Fruit fly (Drosophila melanogaster) whole organism, embryonic: ENCODE data around the gene ebd1.

Experiments
- Adf1 ChIP-seq: fragments of 200-800 bp; sonication (Bioruptor generic); IDR thresholded peaks from 2 replicates; pipeline ENCODE4 v1.3.6; 2022; ENCODE audit warnings: missing biosample characterization, missing genetic modification characterization
- Atf-2 ChIP-seq: fragments of 200-800 bp; sonication (Bioruptor generic); optimal IDR thresholded peaks from 2 replicates; lab custom pipeline; 2016; ENCODE audit warnings: missing biosample characterization, missing genetic modification characterization
- CG11247 ChIP-seq: fragments of 200-800 bp; sonication (Bioruptor generic); IDR thresholded peaks from 2 replicates; pipeline ENCODE4 v1.3.6; 2022; ENCODE audit warnings: missing biosample characterization, missing genetic modification characterization
- CG11696 ChIP-seq: fragments of 200-800 bp; sonication (Bioruptor generic); IDR thresholded peaks from 2 replicates; pipeline ENCODE4 v1.3.6; 2022; ENCODE audit warnings: missing biosample characterization, missing genetic modification characterization
- CG12104 ChIP-seq: fragments of 200-800 bp; sonication (Bioruptor generic); optimal IDR thresholded peaks from 3 replicates; lab custom pipeline; 2016; ENCODE audit warnings: missing biosample characterization, missing genetic modification characterization
- CG12769 ChIP-seq: fragments of 200-800 bp; sonication (Bioruptor generic); optimal IDR thresholded peaks from 2 replicates; lab custom pipeline; 2019; ENCODE audit warnings: missing biosample characterization, mild to moderate bottlenecking, missing genetic modification characterization, moderate library complexity
- CG13287 ChIP-seq: fragments of 200-800 bp; sonication (Bioruptor generic); IDR thresholded peaks from 2 replicates; pipeline ENCODE4 v1.3.6; 2022; ENCODE audit warnings: missing biosample characterization, missing genetic modification characterization; ENCODE audit not compliant: partially characterized antibody
- CG15514 ChIP-seq: fragments of 200-800 bp; sonication (Bioruptor generic); optimal IDR thresholded peaks from 3 replicates; lab custom pipeline; 2017; ENCODE audit warnings: missing biosample characterization, missing genetic modification characterization, mild to moderate bottlenecking, moderate library complexity, missing genetic modification reagents
- CG1602 ChIP-seq: fragments of 200-800 bp; sonication (Bioruptor generic); optimal IDR thresholded peaks from 3 replicates; lab custom pipeline; 2016; ENCODE audit warnings: missing biosample characterization, missing genetic modification characterization
- CG17361 ChIP-seq: fragments of 200-800 bp; sonication (Bioruptor generic); IDR thresholded peaks from 3 replicates; pipeline ENCODE4 v1.3.6; 2022; ENCODE audit warnings: missing biosample characterization, missing genetic modification characterization
- CG3065 ChIP-seq: fragments of 200-800 bp; sonication (Bioruptor generic); optimal IDR thresholded peaks from 2 replicates; lab custom pipeline; 2016; ENCODE audit warnings: missing biosample characterization, missing genetic modification characterization
- CG32767 ChIP-seq: fragments of 200-800 bp; sonication (Bioruptor generic); IDR thresholded peaks from 2 replicates; pipeline ENCODE4 v1.3.6; 2022; ENCODE audit warnings: missing biosample characterization, missing genetic modification characterization
- CG32772 ChIP-seq: fragments of 200-800 bp; sonication (Bioruptor generic); IDR thresholded peaks from 2 replicates; pipeline ENCODE4 v1.3.6; 2022; ENCODE audit warnings: missing biosample characterization, missing genetic modification characterization
- CG3281 ChIP-seq: fragments of 200-800 bp; sonication (Bioruptor generic); optimal IDR thresholded peaks from 3 replicates; lab custom pipeline; 2017; ENCODE audit warnings: missing biosample characterization, mild to moderate bottlenecking, missing genetic modification characterization
- CG34422 ChIP-seq: fragments of 200-800 bp; sonication (Bioruptor generic); IDR thresholded peaks from 3 replicates; pipeline ENCODE4 v1.3.6; 2022; ENCODE audit warnings: missing biosample characterization, missing genetic modification characterization
- CG42726 ChIP-seq: fragments of 200-800 bp; sonication (Bioruptor generic); IDR thresholded peaks from 2 replicates; pipeline ENCODE4 v1.3.6; 2022; ENCODE audit warnings: missing biosample characterization, missing genetic modification characterization; ENCODE audit not compliant: partially characterized antibody
- CG4282 ChIP-seq: fragments of 200-800 bp; sonication (Bioruptor generic); optimal IDR thresholded peaks from 2 replicates; lab custom pipeline; 2016; ENCODE audit warnings: missing biosample characterization, missing genetic modification characterization
- CG43689 ChIP-seq: fragments of 200-800 bp; sonication (Bioruptor generic); IDR thresholded peaks from 2 replicates; pipeline ENCODE4 v1.3.6; 2022; ENCODE audit warnings: missing biosample characterization, missing genetic modification characterization
- CG7271 ChIP-seq: fragments of 200-800 bp; sonication (Bioruptor generic); optimal IDR thresholded peaks from 2 replicates; lab custom pipeline; 2018; ENCODE audit warnings: missing biosample characterization, mild to moderate bottlenecking, missing genetic modification characterization, moderate library complexity
- CkIIα-i1 ChIP-seq: fragments of 200-800 bp; sonication (Bioruptor generic); IDR thresholded peaks from 2 replicates; pipeline ENCODE4 v1.3.6; 2022; ENCODE audit warnings: missing biosample characterization, missing genetic modification characterization
- Dbx ChIP-seq: fragments of 200-800 bp; sonication (Bioruptor generic); IDR thresholded peaks from 3 replicates; pipeline ENCODE4 v1.3.6; 2022; ENCODE audit warnings: missing biosample characterization, missing genetic modification characterization
- ERR ChIP-seq: fragments of 200-800 bp; sonication (Bioruptor generic); optimal IDR thresholded peaks from 2 replicates; lab custom pipeline; 2016; ENCODE audit warnings: missing biosample characterization, missing genetic modification characterization
- Ets65A ChIP-seq: fragments of 200-800 bp; sonication (Bioruptor generic); peaks from one replicate; lab custom pipeline; 2016; ENCODE audit warnings: missing biosample characterization, missing genetic modification characterization
- Gug ChIP-seq: fragments of 200-800 bp; sonication (Bioruptor generic); IDR thresholded peaks from 4 replicates; pipeline ENCODE4 v1.3.6; 2022; ENCODE audit warnings: missing biosample characterization, missing genetic modification characterization
- HLHmδ ChIP-seq: fragments of 200-800 bp; sonication (Bioruptor generic); optimal IDR thresholded peaks from 2 replicates; lab custom pipeline; 2018; ENCODE audit warnings: missing biosample characterization, mild to moderate bottlenecking, missing genetic modification characterization, moderate library complexity
- Lhr ChIP-seq: fragments of 200-800 bp; sonication (Bioruptor generic); optimal IDR thresholded peaks from 3 replicates; lab custom pipeline; 2017; ENCODE audit warnings: mild to moderate bottlenecking, missing biosample characterization, missing genetic modification reagents, missing genetic modification characterization
- Meics ChIP-seq: fragments of 200-800 bp; sonication (Bioruptor generic); optimal IDR thresholded peaks from 2 replicates; lab custom pipeline; 2017; ENCODE audit warnings: missing biosample characterization, mild to moderate bottlenecking, missing genetic modification characterization
- Mes4 ChIP-seq: fragments of 200-800 bp; sonication (Bioruptor generic); optimal IDR thresholded peaks from 2 replicates; lab custom pipeline; 2016; ENCODE audit warnings: missing biosample characterization, missing genetic modification characterization
- Ravus ChIP-seq: fragments of 200-800 bp; sonication (Bioruptor generic); IDR thresholded peaks from 2 replicates; pipeline ENCODE4 v1.3.6; 2022; ENCODE audit warnings: missing biosample characterization, missing genetic modification characterization
- Trl ChIP-seq, 3 experiments: fragments of >200 bp in 2 of 3; fragments of 200-800 bp in 1 of 3; sonication (Bioruptor generic) in 1 of 3; optimal IDR thresholded peaks; 2 replicates in 1 of 3; 3 replicates in 2 of 3; lab custom pipeline; 2016 to 2017; ENCODE audit warnings: missing biosample characterization in 1 of 3, missing genetic modification characterization in 1 of 3
- Xrp1 ChIP-seq: fragments of 200-800 bp; sonication (Bioruptor generic); IDR thresholded peaks from 2 replicates; pipeline ENCODE4 v1.3.6; 2022; ENCODE audit warnings: missing biosample characterization, missing genetic modification characterization
- dmrt11E ChIP-seq: fragments of 200-800 bp; sonication (Bioruptor generic); optimal IDR thresholded peaks from 3 replicates; lab custom pipeline; 2018; ENCODE audit warnings: missing biosample characterization, mild to moderate bottlenecking, missing genetic modification characterization, moderate library complexity
- emc ChIP-seq: fragments of 200-800 bp; sonication (Bioruptor generic); optimal IDR thresholded peaks from 2 replicates; lab custom pipeline; 2016; ENCODE audit warnings: missing biosample characterization, missing genetic modification characterization
- esg ChIP-seq: fragments of 200-800 bp; sonication (Bioruptor generic); conservative IDR thresholded peaks from 2 replicates; pipeline ENCODE4 v1.3.6; 2022; ENCODE audit warnings: missing biosample characterization, missing genetic modification characterization
- fru ChIP-seq: fragments of >200 bp; optimal IDR thresholded peaks from 2 replicates; lab custom pipeline; 2017
- grau ChIP-seq: fragments of 200-800 bp; optimal IDR thresholded peaks from 3 replicates; lab custom pipeline; 2019; ENCODE audit warnings: missing biosample characterization, mild to moderate bottlenecking, missing genetic modification characterization, moderate library complexity
- insv ChIP-seq, 2 experiments: fragments of 200-800 bp; sonication (Bioruptor generic); optimal IDR thresholded peaks; 3 replicates each; lab custom pipeline; 2016 to 2018; ENCODE audit warnings: missing biosample characterization in 2 of 2, missing genetic modification characterization in 2 of 2
- lilli ChIP-seq: fragments of 200-800 bp; sonication (Bioruptor generic); optimal IDR thresholded peaks from 3 replicates; lab custom pipeline; 2016; ENCODE audit warnings: missing biosample characterization, missing genetic modification characterization
- maf-S ChIP-seq: fragments of 200-800 bp; sonication (Bioruptor generic); optimal IDR thresholded peaks from 2 replicates; lab custom pipeline; 2016; ENCODE audit warnings: missing biosample characterization, missing genetic modification characterization
- nmo ChIP-seq: fragments of 200-800 bp; sonication (Bioruptor generic); optimal IDR thresholded peaks from 2 replicates; lab custom pipeline; 2018; ENCODE audit warnings: missing biosample characterization, mild to moderate bottlenecking, missing genetic modification characterization, moderate library complexity
- phol ChIP-seq: fragments of 200-800 bp; sonication (Bioruptor generic); optimal IDR thresholded peaks from 3 replicates; lab custom pipeline; 2018; ENCODE audit warnings: missing biosample characterization, mild to moderate bottlenecking, missing genetic modification characterization, moderate library complexity
- prd ChIP-seq, 3 experiments: fragments of >200 bp in 2 of 3; fragments of 200-800 bp in 1 of 3; sonication (Bioruptor generic) in 1 of 3; optimal IDR thresholded peaks in 2 of 3; IDR thresholded peaks in 1 of 3; 2 replicates in 2 of 3; 3 replicates in 1 of 3; pipeline versions ENCODE4 v1.3.6 to Lab custom; 2017 to 2022; ENCODE audit warnings: missing biosample characterization in 1 of 3, missing genetic modification characterization in 1 of 3
- pzg ChIP-seq: fragments of 200-800 bp; sonication (Bioruptor generic); optimal IDR thresholded peaks from 3 replicates; lab custom pipeline; 2018; ENCODE audit warnings: missing biosample characterization, mild to moderate bottlenecking, missing genetic modification characterization, moderate library complexity
- rib ChIP-seq: fragments of 200-800 bp; sonication (Bioruptor generic); IDR thresholded peaks from 2 replicates; pipeline ENCODE4 v1.3.6; 2022; ENCODE audit warnings: missing biosample characterization, missing genetic modification characterization
- ro ChIP-seq: fragments of 200-800 bp; sonication (Bioruptor generic); IDR thresholded peaks from 2 replicates; pipeline ENCODE4 v1.3.6; 2022; ENCODE audit warnings: missing biosample characterization, missing genetic modification characterization
- run ChIP-seq: fragments of 200-800 bp; sonication (Bioruptor generic); optimal IDR thresholded peaks from 3 replicates; lab custom pipeline; 2018; ENCODE audit warnings: missing biosample characterization, mild to moderate bottlenecking, missing genetic modification characterization
- sd ChIP-seq: fragments of 200-800 bp; sonication (Bioruptor generic); optimal IDR thresholded peaks from 3 replicates; lab custom pipeline; 2018; ENCODE audit warnings: missing biosample characterization, mild to moderate bottlenecking, missing genetic modification characterization, moderate library complexity
- sisA ChIP-seq: fragments of 200-800 bp; sonication (Bioruptor generic); IDR thresholded peaks from 2 replicates; pipeline ENCODE4 v1.3.6; 2022; ENCODE audit warnings: missing biosample characterization, missing genetic modification characterization
- sqz ChIP-seq: fragments of 200-800 bp; sonication (Bioruptor generic); optimal IDR thresholded peaks from 3 replicates; lab custom pipeline; 2018; ENCODE audit warnings: missing biosample characterization, mild to moderate bottlenecking, missing genetic modification characterization
- trh ChIP-seq: fragments of 200-800 bp; sonication (Bioruptor generic); optimal IDR thresholded peaks from 2 replicates; lab custom pipeline; 2016; ENCODE audit warnings: missing biosample characterization, missing genetic modification characterization

Gene ebd1

DNA sequence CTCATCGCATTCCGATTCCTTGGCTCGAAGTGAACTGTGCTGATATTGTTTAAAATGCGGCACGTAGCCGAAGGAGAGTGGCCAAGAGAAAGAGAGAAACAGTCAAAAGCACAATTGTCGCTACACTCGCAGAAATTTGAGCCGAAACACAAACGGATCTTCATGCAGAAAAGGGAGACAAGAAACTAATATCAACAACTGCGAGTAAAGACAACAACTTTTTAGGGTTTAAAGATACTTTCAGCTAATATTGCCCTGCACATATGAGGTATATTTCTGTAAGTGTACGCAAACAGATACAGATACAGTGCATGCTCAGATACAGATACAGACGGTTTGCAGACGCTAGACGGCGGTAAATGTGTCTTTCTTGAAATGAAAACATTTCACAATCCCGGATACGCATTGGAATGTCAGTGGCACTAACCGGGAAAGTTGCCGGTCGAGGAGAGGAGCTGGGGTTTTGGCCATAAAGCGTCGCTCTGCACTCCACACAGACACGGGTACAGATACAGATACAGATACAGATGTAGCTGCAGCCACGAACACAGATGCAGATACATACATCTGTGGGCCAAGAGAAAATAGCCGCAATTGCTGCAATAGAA lies 41.1 kb downstream of the ebd1 start (continued):
- TF ChIP-seq Ravus (GFP tag; lab: Robert Waterston, UW) (peak; percentile 55), CG7271 (tag; lab: Kevin White, UChicago) (peak; percentile 55), Lhr (GFP tag; lab: Kevin White, UChicago) (peak; percentile 76), esg (GFP tag; lab: Robert Waterston, UW) (peak; percentile 80), trh (GFP tag; lab: Kevin White, UChicago) (peak; percentile 50), maf-S (GFP tag; lab: Kevin White, UChicago) (peak; percentile 73), lilli (GFP tag; lab: Kevin White, UChicago) (peak; percentile 81), rib (GFP tag; lab: Robert Waterston, UW) (no peak), ro (GFP tag; lab: Robert Waterston, UW) (peak; percentile 65), phol (tag; lab: Kevin White, UChicago) (peak; percentile 89), CG15514 (GFP tag; lab: Kevin White, UChicago) (peak; percentile 50), CG32767 (GFP tag; lab: Robert Waterston, UW) (peak; percentile 79), dmrt11E (tag; lab: Kevin White, UChicago) (peak; percentile 77), Meics (GFP tag; lab: Kevin White, UChicago) (peak; percentile 72), sd (tag; lab: Kevin White, UChicago) (peak; percentile 79), CG43689 (peak; percentile 80), CG17361 (peak; percentile 82), CG13287 (GFP tag; lab: Robert Waterston, UW) (no peak), Xrp1 (GFP tag; lab: Robert Waterston, UW) (peak; percentile 95), grau (peak; percentile 82), CG11247 (GFP tag; lab: Robert Waterston, UW) (peak; percentile 82), CG42726 (GFP tag; lab: Robert Waterston, UW) (no peak), prd (optimal IDR thresholded peaks at IDR 0.05; lab: Kevin White, UChicago) (no peak), prd (GFP tag; IDR thresholded peaks at IDR 0.05; lab: Robert Waterston, UW) (peak; percentile 92), CG12104 (GFP tag; lab: Kevin White, UChicago) (peak; percentile 62), CG4282 (GFP tag; lab: Kevin White, UChicago) (peak; percentile 72), Mes4 (GFP tag; lab: Kevin White, UChicago) (peak; percentile 72), CG3281 (peak; percentile 68), CG32772 (GFP tag; lab: Robert Waterston, UW) (peak; percentile 88), Atf-2 (GFP tag; lab: Kevin White, UChicago) (peak; percentile 88), pzg (no peak), sisA (peak; percentile 94), Gug (GFP tag; lab: Robert Waterston, UW) (peak; percentile 85), run (peak; percentile 68), Ets65A (GFP tag; lab: Kevin White, UChicago) (peak; percentile 94), ERR (peak; percentile 71), CG34422 (peak; percentile 92), sqz (peak; percentile 76), CG1602 (GFP tag; lab: Kevin White, UChicago) (peak; percentile 82), CG11696 (GFP tag; lab: Robert Waterston, UW) (peak; percentile 71), nmo (GFP tag; lab: Kevin White, UChicago) (peak; percentile 86), CG12769 (tag; lab: Kevin White, UChicago) (peak; percentile 89), CkIIα-i1 (GFP tag; lab: Robert Waterston, UW) (peak; percentile 33; the same call in 1 of the 2 replicates), Adf1 (GFP tag; lab: Robert Waterston, UW) (no peak), insv (GFP tag; optimal IDR thresholded peaks at IDR 0.05; lab: Kevin White, UChicago) (no peak), Trl (optimal IDR thresholded peaks at IDR 0.05; lab: Kevin White, UChicago) (peak in 1 of 2 experiments; percentile 15), Trl (GFP tag; optimal IDR thresholded peaks at IDR 0.05; lab: Kevin White, UChicago) (peak; percentile 83), Dbx (GFP tag; lab: Robert Waterston, UW) (0 out of 3 replicates have a peak, but pooled peaks have one; percentile 50), CG3065 (peak; percentile 79), emc (GFP tag; lab: Kevin White, UChicago) (peak; percentile 47), HLHmδ (GFP tag; lab: Kevin White, UChicago) (no peak), fru (no peak)
